Fruit fly (Drosophila melanogaster): ENCODE results near the gene Naa60.

Naa60 gene

DNA sequence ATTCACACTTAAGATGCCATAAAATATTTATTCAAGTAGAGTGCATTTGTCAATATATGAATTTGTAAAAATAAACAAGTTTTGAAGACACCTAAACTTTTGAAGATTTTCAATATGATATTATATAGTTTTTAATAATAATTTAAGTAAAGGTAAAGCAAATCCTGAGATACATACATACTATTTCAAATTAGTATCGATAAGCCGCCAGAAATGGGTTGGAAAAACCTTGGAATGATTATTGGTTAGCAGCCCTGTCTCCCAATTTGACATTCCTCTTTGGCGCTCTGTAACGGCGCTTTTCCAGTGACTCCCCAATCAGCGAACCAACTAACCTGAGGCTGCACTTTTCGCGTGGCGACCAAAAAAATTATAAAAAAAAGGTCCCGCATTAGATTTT lies 45.7 kb upstream of the Naa60 start, which contains the start of gene alphaTub67C:
TSS of gene alphaTub67C (plus strand) at position 301 of the 400 bp plus-strand sequence.
- TF ChIP-seq gfzf (GFP tag; optimal IDR thresholded peaks at IDR 0.05) (no peak), Rfx (GFP tag; IDR thresholded peaks at IDR 0.05) (no peak), salm (tag; optimal IDR thresholded peaks at IDR 0.05) (no peak), bigmax (GFP tag; optimal IDR thresholded peaks at IDR 0.05) (no peak), Hmx (GFP tag; optimal IDR thresholded peaks at IDR 0.05) (no peak), CG1233 (GFP tag; optimal IDR thresholded peaks at IDR 0.05) (no peak), eve (GFP tag; optimal IDR thresholded peaks at IDR 0.05) (no peak), CG10274 (GFP tag; optimal IDR thresholded peaks at IDR 0.05) (no peak), CG34376 (GFP tag; optimal IDR thresholded peaks at IDR 0.05) (no peak), ato (GFP tag; IDR thresholded peaks at IDR 0.05; ENCODE audit: partially characterized antibody) (no peak), jumu (GFP tag; optimal IDR thresholded peaks at IDR 0.05) (no peak), Optix (GFP tag; IDR thresholded peaks at IDR 0.05) (no peak), Sry-β (GFP tag; optimal IDR thresholded peaks at IDR 0.05) (no peak), bbx (GFP tag; IDR thresholded peaks at IDR 0.05; ENCODE audit: partially characterized antibody) (no peak), CG9876 (GFP tag; optimal IDR thresholded peaks at IDR 0.05) (no peak), crc (GFP tag; optimal IDR thresholded peaks at IDR 0.05) (no peak)

DNA sequence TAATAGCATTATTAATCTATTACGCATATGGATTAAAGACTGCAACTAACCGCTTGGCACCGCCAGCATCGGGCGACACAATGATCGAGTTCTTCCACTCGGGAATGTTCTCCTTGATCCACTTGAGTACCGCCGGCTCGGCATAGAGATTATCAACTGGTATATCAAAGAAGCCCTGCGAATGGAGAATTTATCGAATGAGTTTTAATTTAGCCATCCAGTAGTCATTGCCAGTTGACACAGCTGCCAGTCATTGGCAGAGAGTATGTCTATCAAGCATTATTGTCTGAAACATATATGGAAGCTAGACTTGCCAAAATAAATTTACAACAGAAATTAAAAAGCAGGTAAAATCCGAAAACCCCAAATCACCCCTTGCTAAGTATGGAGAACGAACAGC lies 41.8 kb upstream of the Naa60 start, which contains the start of gene CG16719:
TSS of gene CG16719 (plus strand) at position 301 of the 400 bp plus-strand sequence.
- TF ChIP-seq CG15696 (tag; optimal IDR thresholded peaks at IDR 0.05) (no peak), Dad (GFP tag; optimal IDR thresholded peaks at IDR 0.05) (no peak), CG14965 (GFP tag; optimal IDR thresholded peaks at IDR 0.05; ENCODE audit: borderline replicate concordance) (no peak), slp2 (GFP tag; optimal IDR thresholded peaks at IDR 0.05) (no peak), CG15601 (tag; optimal IDR thresholded peaks at IDR 0.05) (no peak), seq (GFP tag; IDR thresholded peaks at IDR 0.05) (no peak), CG31441 (GFP tag; IDR thresholded peaks at IDR 0.05) (no peak), BtbVII (GFP tag; optimal IDR thresholded peaks at IDR 0.05) (no peak), dati (GFP tag; IDR thresholded peaks at IDR 0.05) (no peak), klu (GFP tag; IDR thresholded peaks at IDR 0.05) (no peak), tna (GFP tag; IDR thresholded peaks at IDR 0.05; ENCODE audit: partially characterized antibody) (no peak)

DNA sequence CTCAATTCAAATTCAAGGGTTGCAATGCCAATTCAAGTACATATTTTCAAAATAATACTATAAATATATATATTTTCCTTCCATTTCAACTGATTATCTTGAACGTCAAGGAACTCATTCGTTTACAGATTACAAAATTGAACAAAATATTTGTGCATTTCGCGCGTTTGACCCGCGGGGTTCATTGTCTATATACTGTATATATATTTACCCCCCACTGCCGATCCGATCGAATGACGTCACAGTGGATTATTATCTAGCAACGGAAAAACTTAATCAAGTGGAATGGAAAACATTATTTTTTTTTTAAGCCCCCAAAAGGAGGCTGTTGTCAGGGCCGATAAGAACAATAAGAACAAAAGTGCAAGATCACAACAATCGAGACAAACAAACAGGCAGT lies 39.2 kb upstream of the Naa60 start:
- TF ChIP-seq Oli (tag; optimal IDR thresholded peaks at IDR 0.05), result no peak
- TF ChIP-seq Rx (GFP tag; IDR thresholded peaks at IDR 0.05), result no peak
- peak; percentile 4 for TF ChIP-seq CG34376 (GFP tag; optimal IDR thresholded peaks at IDR 0.05)
- TF ChIP-seq crol (GFP tag; IDR thresholded peaks at IDR 0.05), result peak; percentile 42; the same call in 1 of the 2 replicates
- no peak for TF ChIP-seq inv (GFP tag; IDR thresholded peaks at IDR 0.05; ENCODE audit: partially characterized antibody)
- peak; percentile 29 for TF ChIP-seq sug (tag; optimal IDR thresholded peaks at IDR 0.05)
- TF ChIP-seq CG9797 (GFP tag; optimal IDR thresholded peaks at IDR 0.05), result no peak
- TF ChIP-seq CG3847 (GFP tag; IDR thresholded peaks at IDR 0.05), result no peak
- TF ChIP-seq Med (GFP tag), result no peak
- TF ChIP-seq Fer3 (tag; optimal IDR thresholded peaks at IDR 0.05), result no peak
- TF ChIP-seq ewg (GFP tag; optimal IDR thresholded peaks at IDR 0.05), result no peak

DNA sequence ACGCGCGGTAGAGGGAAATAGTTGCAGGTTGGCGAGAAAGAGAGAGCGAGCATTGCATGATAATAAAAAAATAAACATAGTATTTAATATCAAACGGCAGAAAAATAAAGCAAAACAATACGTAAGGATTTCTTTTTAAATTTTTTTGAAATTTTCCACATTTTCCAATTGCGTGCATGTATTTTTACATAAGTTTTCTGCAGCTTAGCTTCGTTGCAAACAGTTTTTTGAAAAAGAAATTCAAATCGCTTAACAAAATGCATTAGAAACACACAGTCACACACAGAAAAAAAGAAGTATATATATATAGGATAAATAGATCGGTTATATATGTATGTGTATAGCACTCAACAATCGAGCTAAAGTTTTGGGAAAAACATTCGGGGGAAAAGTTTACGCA lies 38.0 kb upstream of the Naa60 start:
- TF ChIP-seq hkb (optimal IDR thresholded peaks at IDR 0.05) (no peak), hkb (GFP tag; IDR thresholded peaks at IDR 0.05) (no peak), sens (GFP tag) (peak; percentile 29), pb (GFP tag; optimal IDR thresholded peaks at IDR 0.05) (no peak)
